Fruit fly (Drosophila melanogaster): Measurements from ENCODE around the gene CG34133.

The CG34133 gene

DNA sequence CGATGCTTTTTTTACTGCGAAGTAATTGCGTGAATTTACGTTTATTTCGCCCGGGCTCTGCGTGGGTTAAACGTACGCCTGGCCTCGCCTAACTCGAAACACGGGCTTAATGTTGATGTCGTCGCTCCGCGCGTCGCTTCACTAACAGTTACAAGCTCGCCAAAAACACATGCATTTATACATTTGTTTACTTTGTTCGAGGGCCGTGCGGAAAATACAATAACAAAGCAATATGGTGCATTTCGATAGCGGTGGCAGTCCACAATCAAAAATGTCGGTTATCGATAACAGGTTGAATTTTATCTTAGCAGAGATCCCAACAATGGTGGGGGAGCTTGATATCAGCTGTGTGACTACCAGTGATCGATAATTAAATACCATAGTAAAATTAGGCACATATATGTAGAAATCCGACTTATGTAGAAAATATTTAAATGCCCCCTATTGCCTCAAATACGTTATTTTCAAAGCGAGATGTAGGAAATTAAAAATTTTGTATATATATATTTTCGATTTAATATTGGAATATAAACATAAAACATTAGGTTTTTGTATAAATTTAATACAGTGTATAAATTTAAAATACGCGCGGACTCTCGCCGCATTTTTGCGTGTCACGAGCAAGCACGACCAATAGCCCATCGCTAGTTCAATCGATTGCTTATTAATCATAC is 352 bp upstream of the CG34133 start, which contains the start of gene Zip99C:
Gene Zip99C, minus strand, starts transcription at position 220 of the 674 bp plus-strand sequence.
- TF ChIP-seq CG7045 (GFP tag; optimal IDR thresholded peaks at IDR 0.05) (peak; percentile 14), CG33017 (tag; optimal IDR thresholded peaks at IDR 0.05) (no peak), Clk (GFP tag; optimal IDR thresholded peaks at IDR 0.05) (no peak), kay (GFP tag; ENCODE audit: borderline replicate concordance) (peak; percentile 100), CG14711 (tag; optimal IDR thresholded peaks at IDR 0.05) (peak; percentile 29), CG12768 (GFP tag; optimal IDR thresholded peaks at IDR 0.05) (no peak), pad (GFP tag; optimal IDR thresholded peaks at IDR 0.05) (peak; percentile 32), cnc (optimal IDR thresholded peaks at IDR 0.05) (no peak), Mnt (GFP tag; optimal IDR thresholded peaks at IDR 0.05) (peak; percentile 90), ovo (GFP tag; optimal IDR thresholded peaks at IDR 0.05) (peak; percentile 20), CG5204 (GFP tag; optimal IDR thresholded peaks at IDR 0.05) (no peak), CG1620 (GFP tag; optimal IDR thresholded peaks at IDR 0.05) (peak; percentile 57), Hr96 (GFP tag; optimal IDR thresholded peaks at IDR 0.05) (no peak), CG7101 (tag; optimal IDR thresholded peaks at IDR 0.05) (peak; percentile 21), Crg-1 (GFP tag; optimal IDR thresholded peaks at IDR 0.05) (peak; percentile 1), cic (GFP tag; optimal IDR thresholded peaks at IDR 0.05) (peak; percentile 42), tj (GFP tag; optimal IDR thresholded peaks at IDR 0.05) (no peak), CG11617 (GFP tag; optimal IDR thresholded peaks at IDR 0.05) (peak; percentile 36), toe (GFP tag; optimal IDR thresholded peaks at IDR 0.05) (no peak), bab1 (GFP tag; optimal IDR thresholded peaks at IDR 0.05) (peak; percentile 28)

DNA sequence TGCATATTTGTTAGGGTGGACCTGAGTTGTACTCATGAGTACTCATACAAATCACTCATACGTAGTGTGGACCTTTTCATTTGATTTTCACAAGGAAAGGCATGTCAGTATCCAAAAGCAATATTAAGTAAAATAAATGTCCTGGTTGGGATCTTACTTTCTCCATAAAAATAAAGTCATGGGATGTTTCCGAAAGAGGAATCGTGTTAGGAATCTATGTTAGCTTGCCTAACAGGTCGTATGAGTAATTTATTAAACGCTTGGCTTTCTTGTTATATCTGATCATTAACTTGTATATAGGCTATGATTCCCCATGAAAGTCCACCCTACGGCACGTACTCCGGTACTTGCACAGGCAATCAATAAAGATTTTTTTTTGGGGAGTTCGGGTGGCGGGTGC is 6.7 kb downstream of the CG34133 start:
- TF ChIP-seq CG7101 (tag; optimal IDR thresholded peaks at IDR 0.05), result peak; percentile 18
- TF ChIP-seq cnc (optimal IDR thresholded peaks at IDR 0.05), result no peak
- no peak for TF ChIP-seq CG7045 (GFP tag; optimal IDR thresholded peaks at IDR 0.05)
- no peak for TF ChIP-seq Hr96 (GFP tag; optimal IDR thresholded peaks at IDR 0.05)
- peak; percentile 6 for TF ChIP-seq CG14711 (tag; optimal IDR thresholded peaks at IDR 0.05)
- TF ChIP-seq toe (GFP tag; optimal IDR thresholded peaks at IDR 0.05), result no peak
- no peak for TF ChIP-seq CG5204 (GFP tag; optimal IDR thresholded peaks at IDR 0.05)
- TF ChIP-seq Clk (GFP tag; optimal IDR thresholded peaks at IDR 0.05), result no peak
- TF ChIP-seq pad (GFP tag; optimal IDR thresholded peaks at IDR 0.05), result no peak
- peak; percentile 16 for TF ChIP-seq bab1 (GFP tag; optimal IDR thresholded peaks at IDR 0.05)
- no peak for TF ChIP-seq CG1620 (GFP tag; optimal IDR thresholded peaks at IDR 0.05)
- no peak for TF ChIP-seq Mnt (GFP tag; optimal IDR thresholded peaks at IDR 0.05)
- peak; percentile 57 for TF ChIP-seq kay (GFP tag; ENCODE audit: borderline replicate concordance)
- TF ChIP-seq tj (GFP tag; optimal IDR thresholded peaks at IDR 0.05), result no peak
- no peak for TF ChIP-seq cic (GFP tag; optimal IDR thresholded peaks at IDR 0.05)
- no peak for TF ChIP-seq Crg-1 (GFP tag; optimal IDR thresholded peaks at IDR 0.05)
- TF ChIP-seq CG33017 (tag; optimal IDR thresholded peaks at IDR 0.05), result no peak
- no peak for TF ChIP-seq ovo (GFP tag; optimal IDR thresholded peaks at IDR 0.05)
- peak; percentile 16 for TF ChIP-seq CG11617 (GFP tag; optimal IDR thresholded peaks at IDR 0.05)
- TF ChIP-seq CG12768 (GFP tag; optimal IDR thresholded peaks at IDR 0.05), result no peak

DNA sequence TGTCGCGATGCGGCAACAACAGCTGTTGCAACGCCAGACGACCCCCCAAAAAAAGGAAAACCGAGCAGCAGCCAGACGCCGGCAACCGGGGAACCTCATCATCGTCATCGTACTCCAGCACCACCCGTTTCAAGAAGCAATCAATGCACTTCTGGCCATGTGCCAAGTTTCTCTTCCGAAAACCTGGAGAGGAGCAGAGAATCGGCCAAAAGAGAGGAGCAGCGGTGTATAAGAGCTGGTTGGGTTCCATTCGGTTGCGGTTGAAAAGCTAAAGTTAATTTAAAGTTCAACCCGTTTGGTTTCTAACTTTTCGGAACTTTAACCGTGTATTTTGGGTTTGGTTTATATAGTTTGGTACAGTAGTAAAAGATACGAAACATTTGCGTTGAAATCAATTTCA is 7.1 kb downstream of the CG34133 start:
- no peak for TF ChIP-seq kay (GFP tag; ENCODE audit: borderline replicate concordance)
- TF ChIP-seq cic (GFP tag; optimal IDR thresholded peaks at IDR 0.05), result no peak
- no peak for TF ChIP-seq CG11617 (GFP tag; optimal IDR thresholded peaks at IDR 0.05)
- no peak for TF ChIP-seq pad (GFP tag; optimal IDR thresholded peaks at IDR 0.05)
- TF ChIP-seq CG7101 (tag; optimal IDR thresholded peaks at IDR 0.05), result no peak
- no peak for TF ChIP-seq Mnt (GFP tag; optimal IDR thresholded peaks at IDR 0.05)
- TF ChIP-seq cnc (optimal IDR thresholded peaks at IDR 0.05), result no peak
- no peak for TF ChIP-seq Clk (GFP tag; optimal IDR thresholded peaks at IDR 0.05)
- no peak for TF ChIP-seq tj (GFP tag; optimal IDR thresholded peaks at IDR 0.05)
- TF ChIP-seq CG5204 (GFP tag; optimal IDR thresholded peaks at IDR 0.05), result no peak
- no peak for TF ChIP-seq CG14711 (tag; optimal IDR thresholded peaks at IDR 0.05)
- no peak for TF ChIP-seq bab1 (GFP tag; optimal IDR thresholded peaks at IDR 0.05)
- TF ChIP-seq toe (GFP tag; optimal IDR thresholded peaks at IDR 0.05), result no peak
- no peak for TF ChIP-seq CG7045 (GFP tag; optimal IDR thresholded peaks at IDR 0.05)
- TF ChIP-seq ovo (GFP tag; optimal IDR thresholded peaks at IDR 0.05), result no peak
- TF ChIP-seq Hr96 (GFP tag; optimal IDR thresholded peaks at IDR 0.05), result no peak
- no peak for TF ChIP-seq CG12768 (GFP tag; optimal IDR thresholded peaks at IDR 0.05)
- TF ChIP-seq CG33017 (tag; optimal IDR thresholded peaks at IDR 0.05), result no peak
- no peak for TF ChIP-seq CG1620 (GFP tag; optimal IDR thresholded peaks at IDR 0.05)
- no peak for TF ChIP-seq Crg-1 (GFP tag; optimal IDR thresholded peaks at IDR 0.05)

DNA sequence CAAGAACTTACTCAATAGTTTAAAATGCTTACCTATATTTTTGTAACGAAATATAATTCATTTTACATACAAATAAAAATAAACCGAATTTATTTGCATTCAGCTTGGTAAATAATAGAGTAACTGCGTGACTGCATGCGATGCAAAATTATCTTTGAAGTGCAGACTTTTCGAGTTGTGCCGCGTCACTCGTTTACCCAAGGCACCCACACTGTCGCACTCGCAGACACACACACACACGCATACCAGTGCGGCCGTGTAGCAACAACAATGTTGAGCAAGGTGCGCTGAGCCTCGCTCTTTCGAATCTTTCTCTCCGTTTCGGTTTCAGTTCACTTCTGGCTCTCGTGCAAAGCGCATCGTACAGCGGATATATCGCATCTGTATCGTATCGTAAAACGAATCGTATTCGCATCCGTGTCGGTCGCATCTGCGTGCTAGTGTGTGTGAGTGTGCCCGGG is 7.6 kb downstream of the CG34133 start, which contains the start of gene CG31038:
Gene CG31038, plus strand, starts transcription at position 327 of the 461 bp plus-strand sequence.
- TF ChIP-seq pad (GFP tag; optimal IDR thresholded peaks at IDR 0.05), result no peak
- no peak for TF ChIP-seq CG33017 (tag; optimal IDR thresholded peaks at IDR 0.05)
- peak; percentile 96 for TF ChIP-seq tj (GFP tag; optimal IDR thresholded peaks at IDR 0.05)
- TF ChIP-seq cic (GFP tag; optimal IDR thresholded peaks at IDR 0.05), result peak; percentile 80
- peak; percentile 29 for TF ChIP-seq CG14711 (tag; optimal IDR thresholded peaks at IDR 0.05)
- TF ChIP-seq Mnt (GFP tag; optimal IDR thresholded peaks at IDR 0.05), result peak; percentile 70
- peak; percentile 69 for TF ChIP-seq CG12768 (GFP tag; optimal IDR thresholded peaks at IDR 0.05)
- peak; percentile 61 to 74 for TF ChIP-seq cnc (optimal IDR thresholded peaks at IDR 0.05)
- peak; percentile 43 for TF ChIP-seq CG7101 (tag; optimal IDR thresholded peaks at IDR 0.05)
- TF ChIP-seq Hr96 (GFP tag; optimal IDR thresholded peaks at IDR 0.05), result no peak
- peak; percentile 78 for TF ChIP-seq kay (GFP tag; ENCODE audit: borderline replicate concordance)
- no peak for TF ChIP-seq CG5204 (GFP tag; optimal IDR thresholded peaks at IDR 0.05)
- peak; percentile 14 for TF ChIP-seq Crg-1 (GFP tag; optimal IDR thresholded peaks at IDR 0.05)
- TF ChIP-seq bab1 (GFP tag; optimal IDR thresholded peaks at IDR 0.05), result peak; percentile 54
- TF ChIP-seq toe (GFP tag; optimal IDR thresholded peaks at IDR 0.05), result no peak
- TF ChIP-seq ovo (GFP tag; optimal IDR thresholded peaks at IDR 0.05), result no peak
- TF ChIP-seq Clk (GFP tag; optimal IDR thresholded peaks at IDR 0.05), result no peak
- TF ChIP-seq CG7045 (GFP tag; optimal IDR thresholded peaks at IDR 0.05), result peak; percentile 15
- TF ChIP-seq CG11617 (GFP tag; optimal IDR thresholded peaks at IDR 0.05), result peak; percentile 31
- TF ChIP-seq CG1620 (GFP tag; optimal IDR thresholded peaks at IDR 0.05), result no peak

DNA sequence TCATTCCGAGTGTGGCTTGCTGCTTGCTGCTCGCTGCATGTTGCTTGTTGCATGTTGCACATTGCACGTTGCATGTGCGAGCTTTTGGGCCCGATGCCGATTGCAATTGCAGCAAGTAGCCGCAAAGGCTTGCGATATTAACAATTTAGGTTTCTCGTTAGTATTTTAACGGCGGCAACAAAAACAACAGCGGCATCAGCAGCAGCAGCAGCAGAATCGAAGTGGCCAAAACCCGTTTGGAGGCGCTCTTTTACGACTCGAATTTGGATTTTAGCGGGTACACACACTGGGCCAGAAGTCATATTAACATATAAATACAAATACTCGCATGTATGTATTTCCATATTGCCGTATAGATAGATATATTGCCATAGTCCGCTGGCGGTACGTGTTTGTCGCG is 11.1 kb downstream of the CG34133 start:
- no peak for TF ChIP-seq CG12768 (GFP tag; optimal IDR thresholded peaks at IDR 0.05)
- TF ChIP-seq Clk (GFP tag; optimal IDR thresholded peaks at IDR 0.05), result no peak
- no peak for TF ChIP-seq Crg-1 (GFP tag; optimal IDR thresholded peaks at IDR 0.05)
- TF ChIP-seq CG11617 (GFP tag; optimal IDR thresholded peaks at IDR 0.05), result no peak
- no peak for TF ChIP-seq CG1620 (GFP tag; optimal IDR thresholded peaks at IDR 0.05)
- TF ChIP-seq CG7101 (tag; optimal IDR thresholded peaks at IDR 0.05), result no peak
